Worm (Caenorhabditis elegans) whole organism, L3 larva: ENCODE data around the gene srw-20.

ENCODE experiments used
- aly-2 ChIP-seq: fragments of 150-350 bp; optimal IDR thresholded peaks from 2 replicates; lab custom pipeline; 2014; ENCODE audit warnings: missing biosample characterization, missing genetic modification characterization
- ceh-9 ChIP-seq: sonication (generic microtip); optimal IDR thresholded peaks from 2 replicates; lab custom pipeline; 2018; ENCODE audit warnings: missing biosample characterization, missing genetic modification characterization

- no peak for TF ChIP-seq ceh-9 (tag; lab: Kevin White, UChicago)
- TF ChIP-seq aly-2 (tag; lab: Kevin White, UChicago): no peak
Measured at ce11 chrV:17064676-17065075, 15.0 kb downstream of the srw-20 start, which contains the start of gene srh-255.
